Fruit fly (Drosophila melanogaster): ENCODE data around the gene CG6462.
A peak's percentile ranks its signal among the peaks of the same experiment; 100 is the strongest.

Gene CG6462

DNA sequence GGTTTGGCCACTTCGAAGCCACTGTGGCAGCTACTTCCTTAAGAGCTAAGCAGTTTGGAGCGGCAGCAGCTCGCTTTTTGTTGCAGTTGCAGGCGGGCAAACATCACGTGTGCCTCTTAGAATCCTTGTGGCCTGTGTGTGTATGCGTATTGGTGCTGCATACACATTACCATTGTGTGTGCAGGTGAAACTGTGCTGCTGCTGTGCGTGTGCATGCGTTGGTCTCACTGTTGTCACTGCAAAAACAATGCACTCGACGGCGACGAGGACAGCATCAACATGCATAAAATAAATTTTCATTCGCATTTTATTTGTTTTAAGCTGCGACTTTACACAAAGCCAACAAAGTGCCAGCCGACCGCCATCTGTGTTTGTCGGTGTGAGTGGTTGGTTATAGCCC lies 44.0 kb upstream of the CG6462 start (continued):
- TF ChIP-seq CG11504 (tag; optimal IDR thresholded peaks at IDR 0.05), result no peak
- no peak for TF ChIP-seq her (GFP tag; optimal IDR thresholded peaks at IDR 0.05)
- 0 out of 3 replicates have a peak, but pooled peaks have one; percentile 39 for TF ChIP-seq CG7357 (GFP tag; IDR thresholded peaks at IDR 0.05)

DNA sequence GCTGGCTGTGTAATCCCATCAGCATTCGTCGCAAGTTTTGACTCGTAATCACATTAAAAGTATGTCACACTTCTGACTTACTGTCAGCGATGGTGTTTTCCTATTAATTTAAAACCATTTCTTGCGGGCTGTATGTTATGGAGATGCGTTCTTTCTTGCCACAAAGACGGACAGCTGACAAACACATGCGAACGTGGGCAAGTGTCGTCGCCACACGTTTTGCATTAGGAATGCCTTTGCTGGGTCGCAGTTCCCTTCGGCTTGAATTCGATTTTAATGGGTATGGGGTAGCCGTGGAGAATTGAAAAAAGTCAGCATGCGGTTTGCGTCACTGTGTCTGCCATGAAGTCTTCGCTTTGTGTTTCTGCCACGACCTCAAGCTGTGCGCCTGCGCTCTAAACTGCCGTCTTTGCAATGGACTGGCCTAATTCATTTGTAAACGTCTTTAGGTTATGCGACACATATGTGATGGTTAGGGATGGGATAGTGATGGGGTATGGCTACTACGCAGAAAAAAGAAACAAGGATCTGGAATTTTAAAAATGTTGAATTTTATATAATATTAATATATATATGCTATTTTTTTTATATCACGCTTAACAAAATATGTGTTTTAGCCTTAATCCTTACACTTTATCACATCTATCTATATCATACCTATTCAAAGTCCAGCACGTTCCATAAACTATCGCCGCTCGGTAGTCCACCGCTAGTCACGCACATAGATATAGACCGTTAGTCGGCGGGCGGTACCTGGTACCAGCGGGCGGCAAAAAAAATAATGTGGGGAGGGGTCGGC lies 43.0 kb upstream of the CG6462 start:
- TF ChIP-seq pb (GFP tag; optimal IDR thresholded peaks at IDR 0.05) (no peak), zen (tag; optimal IDR thresholded peaks at IDR 0.05) (peak; percentile 89), nmo (GFP tag; optimal IDR thresholded peaks at IDR 0.05) (peak; percentile 16), Drgx (GFP tag; IDR thresholded peaks at IDR 0.05) (no peak), Scr (GFP tag; IDR thresholded peaks at IDR 0.05; ENCODE audit: partially characterized antibody) (peak; percentile 67), CG8765 (GFP tag; IDR thresholded peaks at IDR 0.05) (peak; percentile 47; the same call in 1 of the 2 replicates), CG14710 (tag; optimal IDR thresholded peaks at IDR 0.05) (peak; percentile 42), croc (GFP tag; conservative IDR thresholded peaks at IDR 0.05) (peak; percentile 30; the same call in 2 of the 3 replicates), prd (optimal IDR thresholded peaks at IDR 0.05) (no peak), prd (GFP tag; IDR thresholded peaks at IDR 0.05) (peak; percentile 74; the same call in 2 of the 3 replicates), Hsf (GFP tag; optimal IDR thresholded peaks at IDR 0.05) (no peak), CG7556 (GFP tag; optimal IDR thresholded peaks at IDR 0.05) (peak; percentile 55), crp (GFP tag; optimal IDR thresholded peaks at IDR 0.05) (no peak), Ssrp (tag; optimal IDR thresholded peaks at IDR 0.05) (peak; percentile 48), CG7786 (GFP tag; optimal IDR thresholded peaks at IDR 0.05) (no peak), shn (GFP tag; optimal IDR thresholded peaks at IDR 0.05) (no peak), fd102C (GFP tag; optimal IDR thresholded peaks at IDR 0.05) (peak; percentile 29), CG31224 (GFP tag; IDR thresholded peaks at IDR 0.05) (no peak), CG17829 (tag; optimal IDR thresholded peaks at IDR 0.05) (peak; percentile 62), MTF-1 (GFP tag; optimal IDR thresholded peaks at IDR 0.05; ENCODE audit: borderline replicate concordance) (no peak), CG6689 (GFP tag; IDR thresholded peaks at IDR 0.05) (peak; percentile 32; the same call in 1 of the 2 replicates), Dad (GFP tag; optimal IDR thresholded peaks at IDR 0.05) (no peak), CG8924 (tag; optimal IDR thresholded peaks at IDR 0.05) (peak; percentile 53), CG7963 (GFP tag; IDR thresholded peaks at IDR 0.05; ENCODE audit: partially characterized antibody) (no peak), Atf3 (GFP tag; optimal IDR thresholded peaks at IDR 0.05) (no peak), trem (tag; optimal IDR thresholded peaks at IDR 0.05) (peak; percentile 16), amos (GFP tag; IDR thresholded peaks at IDR 0.05; ENCODE audit: partially characterized antibody) (no peak), CHES-1-like (GFP tag; optimal IDR thresholded peaks at IDR 0.05) (no peak), CG14667 (GFP tag; IDR thresholded peaks at IDR 0.05) (no peak), sqz (GFP tag; optimal IDR thresholded peaks at IDR 0.05) (peak; percentile 20), knrl (GFP tag; IDR thresholded peaks at IDR 0.05; ENCODE audit: partially characterized antibody) (no peak), hb (GFP tag; IDR thresholded peaks at IDR 0.05; ENCODE audit: partially characterized antibody) (no peak), ERR (GFP tag; optimal IDR thresholded peaks at IDR 0.05) (no peak), CG11504 (tag; optimal IDR thresholded peaks at IDR 0.05) (peak; percentile 27), CG17361 (GFP tag; IDR thresholded peaks at IDR 0.05) (peak; percentile 53; the same call in 2 of the 3 replicates), CG15514 (GFP tag; optimal IDR thresholded peaks at IDR 0.05) (no peak), CG32767 (GFP tag; IDR thresholded peaks at IDR 0.05) (no peak), YL-1 (GFP tag; optimal IDR thresholded peaks at IDR 0.05) (no peak), Deaf1 (tag; optimal IDR thresholded peaks at IDR 0.05) (no peak), CTCF (GFP tag; optimal IDR thresholded peaks at IDR 0.05) (no peak), br (optimal IDR thresholded peaks at IDR 0.05) (no peak), CG10979 (tag; optimal IDR thresholded peaks at IDR 0.05) (peak; percentile 53), fu2 (GFP tag; optimal IDR thresholded peaks at IDR 0.05) (no peak), CG12155 (GFP tag; optimal IDR thresholded peaks at IDR 0.05) (no peak), nau (GFP tag; optimal IDR thresholded peaks at IDR 0.05) (no peak), ttk (GFP tag; IDR thresholded peaks at IDR 0.05) (no peak)
